Fruit fly (Drosophila melanogaster): Measurements from ENCODE around the gene SA2.

Gene SA2

dm6 chr3L:1464465-1464864 is 26.8 kb upstream of the SA2 start (continued):
- TF ChIP-seq dysf (GFP tag; IDR thresholded peaks at IDR 0.05), result peak; percentile 22; the same call in 1 of the 3 replicates
- TF ChIP-seq CG8388 (GFP tag; optimal IDR thresholded peaks at IDR 0.05), result peak; percentile 15
- TF ChIP-seq CG18619 (GFP tag; optimal IDR thresholded peaks at IDR 0.05), result no peak
- TF ChIP-seq CG34422 (GFP tag; IDR thresholded peaks at IDR 0.05), result 0 out of 3 replicates have a peak, but pooled peaks have one; percentile 41
- TF ChIP-seq PHDP (tag; optimal IDR thresholded peaks at IDR 0.05), result peak; percentile 30
- TF ChIP-seq bab2 (GFP tag; optimal IDR thresholded peaks at IDR 0.05), result peak; percentile 8
- peak; percentile 26 for TF ChIP-seq CG13775 (GFP tag; optimal IDR thresholded peaks at IDR 0.05)
- TF ChIP-seq prd (optimal IDR thresholded peaks at IDR 0.05), result no peak
- peak; percentile 54; the same call in 2 of the 3 replicates for TF ChIP-seq prd (GFP tag; IDR thresholded peaks at IDR 0.05)
- TF ChIP-seq CG11723 (GFP tag; optimal IDR thresholded peaks at IDR 0.05), result peak; percentile 22
- peak; percentile 52 for TF ChIP-seq CG6689 (GFP tag; IDR thresholded peaks at IDR 0.05)
- TF ChIP-seq sug (tag; optimal IDR thresholded peaks at IDR 0.05), result no peak
- no peak for TF ChIP-seq vvl (GFP tag; IDR thresholded peaks at IDR 0.05)
- peak; percentile 43; the same call in 1 of the 2 replicates for TF ChIP-seq Awh (GFP tag; IDR thresholded peaks at IDR 0.05)

- peak in 1 of 2 experiments; percentile 25 for TF ChIP-seq crp (GFP tag; optimal IDR thresholded peaks at IDR 0.05)
- peak in 1 of 2 experiments; percentile 6 for TF ChIP-seq Pdp1 (GFP tag; optimal IDR thresholded peaks at IDR 0.05)
- TF ChIP-seq Sin3A (optimal IDR thresholded peaks at IDR 0.05), result no peak
- TF ChIP-seq sob (GFP tag; IDR thresholded peaks at IDR 0.05), result peak; percentile 58; the same call in 1 of the 2 replicates
- peak; percentile 31 for TF ChIP-seq Hmr (GFP tag; optimal IDR thresholded peaks at IDR 0.05)
- peak; percentile 52 for TF ChIP-seq Atf6 (GFP tag; IDR thresholded peaks at IDR 0.05)
- TF ChIP-seq ro (GFP tag; IDR thresholded peaks at IDR 0.05), result no peak
- TF ChIP-seq CG3838 (GFP tag; optimal IDR thresholded peaks at IDR 0.05), result peak; percentile 20
- TF ChIP-seq Nf-YC (tag; optimal IDR thresholded peaks at IDR 0.05), result no peak
- TF ChIP-seq fd96Cb (tag; optimal IDR thresholded peaks at IDR 0.05), result no peak
- TF ChIP-seq p53 (GFP tag; optimal IDR thresholded peaks at IDR 0.05), result peak; percentile 76
- TF ChIP-seq Hr51 (GFP tag; optimal IDR thresholded peaks at IDR 0.05), result peak in 1 of 2 experiments; percentile 42
- no peak for TF ChIP-seq CG16815 (GFP tag; optimal IDR thresholded peaks at IDR 0.05)
- no peak for TF ChIP-seq fu2 (GFP tag; optimal IDR thresholded peaks at IDR 0.05)
- no peak for TF ChIP-seq crc (GFP tag; optimal IDR thresholded peaks at IDR 0.05)
- peak; percentile 50 for TF ChIP-seq CG4707 (GFP tag; optimal IDR thresholded peaks at IDR 0.05)
- peak; percentile 62 for TF ChIP-seq kay (GFP tag; optimal IDR thresholded peaks at IDR 0.05)
- no peak for TF ChIP-seq CG6272 (GFP tag; IDR thresholded peaks at IDR 0.05)
- TF ChIP-seq CG8290 (GFP tag; optimal IDR thresholded peaks at IDR 0.05), result no peak
- TF ChIP-seq CG8290 (tag; optimal IDR thresholded peaks at IDR 0.05), result peak in 1 of 2 experiments; percentile 71
- TF ChIP-seq klu (GFP tag; IDR thresholded peaks at IDR 0.05), result no peak
- peak; percentile 45 for TF ChIP-seq kni (GFP tag; optimal IDR thresholded peaks at IDR 0.05)
- TF ChIP-seq Dll (GFP tag; IDR thresholded peaks at IDR 0.05; ENCODE audit: partially characterized antibody), result no peak
- no peak for TF ChIP-seq CG10431 (GFP tag; optimal IDR thresholded peaks at IDR 0.05)
- peak; percentile 44 for TF ChIP-seq caup (GFP tag; optimal IDR thresholded peaks at IDR 0.05; ENCODE audit: severe bottlenecking)
- TF ChIP-seq CG1647 (GFP tag; optimal IDR thresholded peaks at IDR 0.05), result no peak
- peak; percentile 26 for TF ChIP-seq CG3281 (GFP tag; optimal IDR thresholded peaks at IDR 0.05)
- TF ChIP-seq zen2 (GFP tag; IDR thresholded peaks at IDR 0.05; ENCODE audit: partially characterized antibody), result peak; percentile 60; the same call in 2 of the 3 replicates
- TF ChIP-seq CG10366 (GFP tag; IDR thresholded peaks at IDR 0.05), result no peak
- TF ChIP-seq CG5953 (GFP tag; IDR thresholded peaks at IDR 0.05), result peak; percentile 63
- TF ChIP-seq CG6854 (GFP tag; optimal IDR thresholded peaks at IDR 0.05), result peak; percentile 27
- peak; percentile 47 for TF ChIP-seq NC2β (GFP tag; optimal IDR thresholded peaks at IDR 0.05)
- no peak for TF ChIP-seq prd (optimal IDR thresholded peaks at IDR 0.05)
- TF ChIP-seq prd (GFP tag; IDR thresholded peaks at IDR 0.05), result 0 out of 3 replicates have a peak, but pooled peaks have one; percentile 10
- TF ChIP-seq CG30403 (GFP tag; optimal IDR thresholded peaks at IDR 0.05), result no peak
- no peak for TF ChIP-seq D19A (tag; optimal IDR thresholded peaks at IDR 0.05)
- peak; percentile 5 for TF ChIP-seq CG10267 (tag; optimal IDR thresholded peaks at IDR 0.05)
- TF ChIP-seq grau (tag; optimal IDR thresholded peaks at IDR 0.05), result peak; percentile 27
Measured at dm6 chr3L:1463547-1463946, 25.9 kb upstream of the SA2 start, which contains the start of gene rho. TSS of gene rho (plus strand) at chr3L:1463811.
